Fruit fly (Drosophila melanogaster): Measurements from ENCODE around the gene CG10565.
A peak's percentile ranks its signal among the peaks of the same experiment; 100 is the strongest.

The CG10565 gene

dm6 chr3L:21099908-21100307 lies 36.2 kb downstream of the CG10565 start (continued):
- TF ChIP-seq CG8290 (GFP tag; optimal IDR thresholded peaks at IDR 0.05) (no peak), CG8290 (tag; optimal IDR thresholded peaks at IDR 0.05) (peak in 1 of 2 experiments; percentile 34), NC2α (GFP tag; optimal IDR thresholded peaks at IDR 0.05) (no peak), chinmo (GFP tag; IDR thresholded peaks at IDR 0.05; ENCODE audit: partially characterized antibody) (peak; percentile 86; the same call in 2 of the 4 replicates), Nf-YB (GFP tag; optimal IDR thresholded peaks at IDR 0.05) (peak; percentile 6), CG13287 (GFP tag; IDR thresholded peaks at IDR 0.05; ENCODE audit: partially characterized antibody) (peak; percentile 46; the same call in 1 of the 2 replicates), Bgb (GFP tag; IDR thresholded peaks at IDR 0.05; ENCODE audit: partially characterized antibody) (0 out of 2 replicates have a peak, but pooled peaks have one; percentile 37), Med (GFP tag) (peak; percentile 31), E2f2 (GFP tag; IDR thresholded peaks at IDR 0.05) (peak; percentile 60), Trl (optimal IDR thresholded peaks at IDR 0.05) (peak; percentile 52 to 67), Trl (GFP tag; optimal IDR thresholded peaks at IDR 0.05) (no peak), sr (GFP tag; IDR thresholded peaks at IDR 0.05) (0 out of 3 replicates have a peak, but pooled peaks have one; percentile 29), ap (GFP tag; IDR thresholded peaks at IDR 0.05) (peak; percentile 14; the same call in 1 of the 2 replicates), sna (GFP tag; IDR thresholded peaks at IDR 0.05; ENCODE audit: partially characterized antibody) (0 out of 2 replicates have a peak, but pooled peaks have one; percentile 43), hth (optimal IDR thresholded peaks at IDR 0.05) (no peak), hkb (optimal IDR thresholded peaks at IDR 0.05) (no peak), hkb (GFP tag; IDR thresholded peaks at IDR 0.05) (0 out of 2 replicates have a peak, but pooled peaks have one; percentile 28), vvl (GFP tag; IDR thresholded peaks at IDR 0.05) (peak; percentile 34; the same call in 1 of the 2 replicates), CG42726 (GFP tag; IDR thresholded peaks at IDR 0.05; ENCODE audit: partially characterized antibody) (peak; percentile 59), bbx (GFP tag; IDR thresholded peaks at IDR 0.05; ENCODE audit: partially characterized antibody) (peak; percentile 36; the same call in 1 of the 2 replicates), HLHmδ (GFP tag; optimal IDR thresholded peaks at IDR 0.05) (peak; percentile 46), Dll (GFP tag; IDR thresholded peaks at IDR 0.05; ENCODE audit: partially characterized antibody) (0 out of 4 replicates have a peak, but pooled peaks have one; percentile 43), CG5180 (GFP tag; optimal IDR thresholded peaks at IDR 0.05) (peak; percentile 65), CG4282 (GFP tag; optimal IDR thresholded peaks at IDR 0.05) (no peak), tin (GFP tag; optimal IDR thresholded peaks at IDR 0.05) (no peak), Jarid2 (GFP tag; optimal IDR thresholded peaks at IDR 0.05) (peak; percentile 91), ato (GFP tag; IDR thresholded peaks at IDR 0.05; ENCODE audit: partially characterized antibody) (no peak), gro (GFP tag; optimal IDR thresholded peaks at IDR 0.05) (peak; percentile 19)

DNA sequence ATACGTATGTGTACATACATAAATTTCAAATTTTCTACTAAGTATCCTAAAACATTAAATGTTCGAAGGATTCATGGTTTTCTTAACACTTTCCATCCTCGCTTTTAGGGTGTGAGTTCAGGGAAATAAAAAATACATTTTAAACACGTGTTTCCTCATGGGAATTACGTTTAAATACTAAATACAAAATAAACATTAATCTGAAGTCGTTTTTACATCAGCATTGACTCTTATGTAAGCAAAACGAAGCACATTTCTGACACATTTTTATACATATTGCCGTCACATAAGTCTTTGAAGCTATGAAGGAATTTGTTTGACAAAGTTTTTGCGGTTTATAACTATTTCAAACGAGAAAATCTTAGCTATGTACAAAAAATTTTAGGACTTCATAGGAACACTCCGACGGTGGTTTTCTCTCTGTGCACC lies 37.1 kb downstream of the CG10565 start:
- TF ChIP-seq kah (GFP tag; optimal IDR thresholded peaks at IDR 0.05) (no peak), Pdp1 (GFP tag; optimal IDR thresholded peaks at IDR 0.05) (peak in 1 of 2 experiments; percentile 46), CG2129 (GFP tag; IDR thresholded peaks at IDR 0.05; ENCODE audit: partially characterized antibody) (no peak), bcd (GFP tag; optimal IDR thresholded peaks at IDR 0.05) (no peak), CG32532 (GFP tag; IDR thresholded peaks at IDR 0.05) (no peak), Drgx (GFP tag; IDR thresholded peaks at IDR 0.05) (0 out of 2 replicates have a peak, but pooled peaks have one; percentile 2), Hsf (GFP tag; optimal IDR thresholded peaks at IDR 0.05) (no peak), pros (GFP tag; optimal IDR thresholded peaks at IDR 0.05) (no peak)

- TF ChIP-seq CG12769 (tag; optimal IDR thresholded peaks at IDR 0.05) (peak; percentile 9), chinmo (GFP tag; IDR thresholded peaks at IDR 0.05; ENCODE audit: partially characterized antibody) (0 out of 4 replicates have a peak, but pooled peaks have one; percentile 9), Xbp1 (GFP tag; optimal IDR thresholded peaks at IDR 0.05) (no peak), Taf1 (GFP tag; IDR thresholded peaks at IDR 0.05) (no peak), jumu (GFP tag; optimal IDR thresholded peaks at IDR 0.05) (no peak), CG32772 (GFP tag; IDR thresholded peaks at IDR 0.05) (no peak), CG10267 (tag; optimal IDR thresholded peaks at IDR 0.05) (no peak), vfl (GFP tag; optimal IDR thresholded peaks at IDR 0.05) (no peak), Drgx (GFP tag; IDR thresholded peaks at IDR 0.05) (0 out of 2 replicates have a peak, but pooled peaks have one; percentile 5), CG2129 (GFP tag; IDR thresholded peaks at IDR 0.05; ENCODE audit: partially characterized antibody) (no peak), Dll (GFP tag; IDR thresholded peaks at IDR 0.05; ENCODE audit: partially characterized antibody) (no peak), CG3838 (GFP tag; optimal IDR thresholded peaks at IDR 0.05) (no peak), NFAT (GFP tag; IDR thresholded peaks at IDR 0.05) (0 out of 2 replicates have a peak, but pooled peaks have one; percentile 8), salm (tag; optimal IDR thresholded peaks at IDR 0.05) (no peak), CG12391 (tag; optimal IDR thresholded peaks at IDR 0.05) (no peak), CG15514 (GFP tag; optimal IDR thresholded peaks at IDR 0.05) (no peak), CG11247 (GFP tag; IDR thresholded peaks at IDR 0.05) (no peak)
Observed at dm6 chr3L:21098602-21099001, 37.6 kb downstream of the CG10565 start.

Data from whole organism, embryonic.